Worm (Caenorhabditis elegans): ENCODE data around the gene F46G10.2.

F46G10.2 gene

ce11 chrX:13348417-13348816, 25.7 kb downstream of the F46G10.2 start (continued):
- TF ChIP-seq mes-2 (tag; optimal IDR thresholded peaks at IDR 0.05; ENCODE audit: poor library complexity, severe bottlenecking) (peak; percentile 41), hif-1 (tag; optimal IDR thresholded peaks at IDR 0.05) (peak in 1 of 2 experiments; percentile 72), attf-4 (tag; optimal IDR thresholded peaks at IDR 0.05) (no peak), nhr-10 (tag; optimal IDR thresholded peaks at IDR 0.05) (peak; percentile 92), mep-1 (tag; optimal IDR thresholded peaks at IDR 0.05) (peak; percentile 79), aha-1 (tag) (peak; percentile 93), nhr-11 (tag; optimal IDR thresholded peaks at IDR 0.05) (peak; percentile 42), dve-1 (tag; optimal IDR thresholded peaks at IDR 0.05; ENCODE audit: insufficient read depth) (peak; percentile 88), nhr-48 (tag; optimal IDR thresholded peaks at IDR 0.05) (peak; percentile 78), daf-16 (GFP tag; optimal IDR thresholded peaks at IDR 0.05) (no peak), daf-16 (tag; optimal IDR thresholded peaks at IDR 0.05) (peak; percentile 67), egl-27 (tag; optimal IDR thresholded peaks at IDR 0.05) (no peak), lsy-2 (tag; optimal IDR thresholded peaks at IDR 0.05) (peak in 1 of 2 experiments; percentile 79), mdl-1 (tag; optimal IDR thresholded peaks at IDR 0.05) (peak in 1 of 2 experiments; percentile 81), hlh-11 (tag; optimal IDR thresholded peaks at IDR 0.05) (peak; percentile 85), unc-39 (tag; optimal IDR thresholded peaks at IDR 0.05) (no peak), dmd-6 (GFP tag; IDR thresholded peaks at IDR 0.05) (peak; percentile 80)

DNA sequence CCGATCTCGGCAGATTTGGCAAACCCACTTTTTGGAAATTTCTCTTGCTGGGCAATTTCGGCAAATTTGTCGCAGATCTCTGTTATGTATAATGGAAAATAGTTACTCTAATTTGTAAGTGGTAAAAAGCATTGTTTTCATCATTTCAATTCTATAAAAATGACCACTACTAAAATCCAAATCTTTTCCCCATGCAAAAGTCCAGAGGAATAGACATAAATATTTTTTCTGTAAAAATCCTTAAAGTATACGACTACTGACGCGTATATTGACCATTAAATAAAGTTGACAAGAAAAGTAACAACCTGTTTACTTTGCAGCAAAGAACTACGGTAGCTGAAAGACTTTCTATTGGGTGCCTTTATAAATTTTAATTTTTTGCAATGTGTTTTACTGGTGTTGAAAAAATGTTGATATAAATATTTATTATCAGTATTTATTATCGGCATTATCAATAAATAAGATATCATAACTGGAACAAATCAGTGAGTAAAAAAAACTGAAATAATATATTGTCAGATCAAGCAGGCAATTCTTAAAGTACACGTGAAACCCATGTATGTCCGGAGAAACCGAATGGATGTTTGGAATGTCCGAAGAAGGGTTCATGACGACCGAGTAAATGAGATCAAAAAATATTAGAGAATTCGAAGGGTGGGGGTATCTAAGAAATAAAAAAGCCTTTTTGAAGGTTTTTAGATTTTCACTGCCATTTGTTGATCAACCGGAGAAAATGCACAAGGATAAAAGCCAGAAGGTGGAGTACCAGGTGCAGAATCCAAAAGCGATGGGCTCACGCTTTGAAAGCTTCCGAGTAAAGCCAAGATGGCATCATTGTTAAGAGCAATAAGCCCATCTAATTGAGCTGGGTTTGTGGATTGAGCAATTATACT, 26.7 kb downstream of the F46G10.2 start:
- TF ChIP-seq zfp-3 (GFP tag; conservative IDR thresholded peaks at IDR 0.05) (peak; percentile 96), dmd-9 (GFP tag; IDR thresholded peaks at IDR 0.05) (no peak), nhr-28 (tag; optimal IDR thresholded peaks at IDR 0.05) (peak; percentile 32), cey-2 (tag; optimal IDR thresholded peaks at IDR 0.05; ENCODE audit: borderline replicate concordance, insufficient read depth) (no peak), T20F7.1 (GFP tag; optimal IDR thresholded peaks at IDR 0.05) (peak; percentile 57), mep-1 (tag; optimal IDR thresholded peaks at IDR 0.05) (peak; percentile 95), ceh-20 (GFP tag; IDR thresholded peaks at IDR 0.05) (no peak), hlh-11 (tag; optimal IDR thresholded peaks at IDR 0.05) (peak; percentile 26), F10B5.3 (tag; optimal IDR thresholded peaks at IDR 0.05) (no peak), Y5F2A.4 (GFP tag; optimal IDR thresholded peaks at IDR 0.05) (no peak), ZK546.5 (tag; optimal IDR thresholded peaks at IDR 0.05) (no peak), fkh-10 (GFP tag; optimal IDR thresholded peaks at IDR 0.05) (no peak), nhr-42 (GFP tag; IDR thresholded peaks at IDR 0.05) (0 out of 2 replicates have a peak, but pooled peaks have one; percentile 28), spr-1 (tag; optimal IDR thresholded peaks at IDR 0.05) (peak; percentile 38), nhr-11 (tag; optimal IDR thresholded peaks at IDR 0.05) (no peak), aha-1 (tag) (peak; percentile 85), unc-62 (GFP tag; optimal IDR thresholded peaks at IDR 0.05 in 1 of 2) (no peak), unc-62 (tag; optimal IDR thresholded peaks at IDR 0.05) (no peak), ceh-28 (tag; optimal IDR thresholded peaks at IDR 0.05) (no peak), mdl-1 (tag; optimal IDR thresholded peaks at IDR 0.05) (peak in 1 of 2 experiments; percentile 16), madf-9 (GFP tag; conservative IDR thresholded peaks at IDR 0.05) (peak; percentile 3; the same call in 1 of the 2 replicates), fos-1 (tag; optimal IDR thresholded peaks at IDR 0.05) (no peak), pqm-1 (tag; optimal IDR thresholded peaks at IDR 0.05) (no peak), hmg-1.1 (GFP tag; IDR thresholded peaks at IDR 0.05) (no peak), hlh-30 (tag; optimal IDR thresholded peaks at IDR 0.05; ENCODE audit: insufficient read depth) (peak; percentile 45), nhr-102 (tag; optimal IDR thresholded peaks at IDR 0.05) (peak; percentile 64), zip-2 (tag; optimal IDR thresholded peaks at IDR 0.05) (peak; percentile 79), ama-1 (optimal IDR thresholded peaks at IDR 0.05) (peak; percentile 88), spr-3 (GFP tag; optimal IDR thresholded peaks at IDR 0.05) (peak; percentile 34), zag-1 (tag; optimal IDR thresholded peaks at IDR 0.05) (no peak), mxl-3 (GFP tag; optimal IDR thresholded peaks at IDR 0.05) (peak; percentile 44), ztf-11 (tag; optimal IDR thresholded peaks at IDR 0.05) (no peak), lsy-2 (tag; optimal IDR thresholded peaks at IDR 0.05) (peak in 1 of 2 experiments; percentile 81), arid-1 (GFP tag; conservative IDR thresholded peaks at IDR 0.05) (peak; percentile 62), lin-13 (GFP tag; optimal IDR thresholded peaks at IDR 0.05) (peak; percentile 8), hif-1 (tag; optimal IDR thresholded peaks at IDR 0.05) (peak in 1 of 2 experiments; percentile 53), daf-12 (tag; optimal IDR thresholded peaks at IDR 0.05) (no peak)
